Worm (Caenorhabditis elegans) whole organism, L4 larva: ENCODE results near the gene ncs-3.
A peak's percentile ranks its signal among the peaks of the same experiment; 100 is the strongest.

Source experiments
- F37D6.2 ChIP-seq: sonication (generic microtip); optimal IDR thresholded peaks from 2 replicates; lab custom pipeline; 2016; ENCODE audit warnings: mild to moderate bottlenecking, missing genetic modification characterization, missing compliant biosample characterization
- Y48G9A.11 ChIP-seq: fragments of 200-800 bp; sonication (Bioruptor generic); IDR thresholded peaks from 2 replicates; pipeline ENCODE4 v1.3.6; 2022; ENCODE audit warnings: missing genetic modification reagents, missing genetic modification characterization, missing compliant biosample characterization
- aha-1 ChIP-seq: fragments of 150-350 bp; peaks from one replicate; lab custom pipeline; 2014; ENCODE audit warnings: missing biosample characterization, missing genetic modification characterization
- attf-4 ChIP-seq: sonication (generic microtip); optimal IDR thresholded peaks from 3 replicates; lab custom pipeline; 2017; ENCODE audit warnings: missing biosample characterization, missing genetic modification characterization
- ceh-20 ChIP-seq: fragments of 200-800 bp; sonication (Bioruptor generic); IDR thresholded peaks from 2 replicates; pipeline ENCODE4 v1.3.6; 2022; ENCODE audit warnings: missing genetic modification reagents, missing genetic modification characterization, missing compliant biosample characterization
- ceh-44 ChIP-seq: fragments of 200-800 bp; sonication (Bioruptor generic); IDR thresholded peaks from 2 replicates; pipeline ENCODE4 v1.3.6; 2022; ENCODE audit warnings: missing genetic modification reagents, missing genetic modification characterization, missing compliant biosample characterization
- ceh-82 ChIP-seq: sonication (generic microtip); optimal IDR thresholded peaks from 2 replicates; lab custom pipeline; 2017; ENCODE audit warnings: missing biosample characterization, missing genetic modification characterization
- cey-2 ChIP-seq: sonication (generic microtip); optimal IDR thresholded peaks from 3 replicates; lab custom pipeline; 2017; ENCODE audit warnings: missing genetic modification characterization, mild to moderate bottlenecking, missing compliant biosample characterization, antibody characterized with exemption, borderline replicate concordance; ENCODE audit not compliant: insufficient read depth
- daf-16 ChIP-seq, 3 experiments: sonication (generic microtip); optimal IDR thresholded peaks; 2 replicates each; lab custom pipeline; 2016 to 2017; ENCODE audit warnings: missing genetic modification characterization in 3 of 3, missing genetic modification reagents in 3 of 3, mild to moderate bottlenecking in 2 of 3, missing compliant biosample characterization in 2 of 3, missing biosample characterization in 1 of 3, moderate library complexity in 1 of 3
- dpl-1 ChIP-seq: fragments of 150-350 bp; optimal IDR thresholded peaks from 2 replicates; lab custom pipeline; 2014; ENCODE audit warnings: missing biosample characterization, missing genetic modification reagents, missing genetic modification characterization
- dve-1 ChIP-seq: sonication (generic microtip); optimal IDR thresholded peaks from 2 replicates; lab custom pipeline; 2017; ENCODE audit warnings: antibody characterized with exemption, mild to moderate bottlenecking, missing genetic modification characterization, missing compliant biosample characterization; ENCODE audit not compliant: insufficient read depth
- hif-1 ChIP-seq, 2 experiments: sonication (generic microtip); optimal IDR thresholded peaks; 2 replicates each; lab custom pipeline; 2016 to 2017; ENCODE audit warnings: missing compliant biosample characterization in 2 of 2, missing genetic modification characterization in 2 of 2, missing genetic modification reagents in 2 of 2, missing genotype in 2 of 2, mild to moderate bottlenecking in 1 of 2
- hlh-30 ChIP-seq: sonication (generic microtip); optimal IDR thresholded peaks from 2 replicates; lab custom pipeline; 2017; ENCODE audit warnings: antibody characterized with exemption, mild to moderate bottlenecking, missing genetic modification characterization, missing compliant biosample characterization; ENCODE audit not compliant: insufficient read depth
- hmg-1.1 ChIP-seq: fragments of 200-800 bp; sonication (Bioruptor generic); IDR thresholded peaks from 2 replicates; pipeline ENCODE4 v1.3.6; 2022; ENCODE audit warnings: missing genetic modification reagents, missing genetic modification characterization, missing compliant biosample characterization
- jun-1 ChIP-seq: fragments of 150-350 bp; optimal IDR thresholded peaks from 2 replicates; lab custom pipeline; 2014; ENCODE audit warnings: missing biosample characterization, missing genetic modification reagents, missing genetic modification characterization
- lsy-2 ChIP-seq, 2 experiments: fragments of 150-350 bp in 1 of 2; sonication (generic microtip) in 1 of 2; optimal IDR thresholded peaks; 2 replicates each; lab custom pipeline; 2014 to 2017; ENCODE audit warnings: missing biosample characterization in 2 of 2, missing genetic modification characterization in 2 of 2
- mep-1 ChIP-seq: fragments of 150-350 bp; sonication (generic microtip); optimal IDR thresholded peaks from 3 replicates; lab custom pipeline; 2014; ENCODE audit warnings: missing biosample characterization, missing genetic modification characterization
- mes-2 ChIP-seq: sonication (generic microtip); optimal IDR thresholded peaks from 2 replicates; lab custom pipeline; 2016; ENCODE audit warnings: missing genotype, mild to moderate bottlenecking, missing genetic modification characterization, missing compliant biosample characterization; ENCODE audit not compliant: poor library complexity, severe bottlenecking
- nhr-10 ChIP-seq: fragments of 150-350 bp; optimal IDR thresholded peaks from 2 replicates; lab custom pipeline; 2014; ENCODE audit warnings: missing biosample characterization, missing genetic modification characterization
- nhr-111 ChIP-seq: fragments of 200-800 bp; sonication (Bioruptor generic); optimal IDR thresholded peaks from 2 replicates; lab custom pipeline; 2018; ENCODE audit warnings: mild to moderate bottlenecking, missing genetic modification characterization, missing compliant biosample characterization
- nhr-237 ChIP-seq: sonication (generic microtip); optimal IDR thresholded peaks from 2 replicates; lab custom pipeline; 2017; ENCODE audit warnings: missing biosample characterization, missing genetic modification characterization
- nhr-28 ChIP-seq: fragments of 150-350 bp; optimal IDR thresholded peaks from 2 replicates; lab custom pipeline; 2014; ENCODE audit warnings: missing biosample characterization, missing genetic modification characterization
- nhr-41 ChIP-seq: fragments of 200-800 bp; sonication (Bioruptor generic); IDR thresholded peaks from 2 replicates; pipeline ENCODE4 v1.3.6; 2022; ENCODE audit warnings: missing genetic modification reagents, missing genetic modification characterization, missing compliant biosample characterization
- nhr-42 ChIP-seq: fragments of 200-800 bp; sonication (Bioruptor generic); IDR thresholded peaks from 2 replicates; pipeline ENCODE4 v1.3.6; 2022; ENCODE audit warnings: missing genetic modification characterization, missing compliant biosample characterization
- nhr-6 ChIP-seq: fragments of 150-350 bp; optimal IDR thresholded peaks from 2 replicates; lab custom pipeline; 2014; ENCODE audit warnings: missing biosample characterization, missing genetic modification characterization
- nhr-77 ChIP-seq: fragments of 150-350 bp; optimal IDR thresholded peaks from 2 replicates; lab custom pipeline; 2014; ENCODE audit warnings: missing biosample characterization, missing genetic modification characterization
- php-3 ChIP-seq: fragments of 200-800 bp; sonication (Bioruptor generic); IDR thresholded peaks from 2 replicates; pipeline ENCODE4 v1.3.6; 2022; ENCODE audit warnings: missing genetic modification reagents, missing genetic modification characterization, missing compliant biosample characterization
- rbr-2 ChIP-seq: sonication (generic microtip); optimal IDR thresholded peaks from 2 replicates; lab custom pipeline; 2016; ENCODE audit warnings: missing genotype, missing genetic modification characterization, missing compliant biosample characterization
- sdz-12 ChIP-seq: fragments of 200-800 bp; sonication (Bioruptor generic); optimal IDR thresholded peaks from 2 replicates; lab custom pipeline; 2018; ENCODE audit warnings: mild to moderate bottlenecking, missing genetic modification characterization, missing compliant biosample characterization
- set-16 ChIP-seq: fragments of 200-800 bp; sonication (Bioruptor generic); IDR thresholded peaks from 2 replicates; pipeline ENCODE4 v1.3.6; 2022; ENCODE audit warnings: missing genetic modification reagents, missing genetic modification characterization, missing compliant biosample characterization
- snpc-1.2 ChIP-seq: fragments of 200-800 bp; sonication (Bioruptor generic); IDR thresholded peaks from 2 replicates; pipeline ENCODE4 v1.3.6; 2022; ENCODE audit warnings: missing genetic modification reagents, missing genetic modification characterization, missing compliant biosample characterization
- vab-7 ChIP-seq: fragments of 200-800 bp; sonication (Bioruptor generic); IDR thresholded peaks from 2 replicates; pipeline ENCODE4 v1.3.6; 2022; ENCODE audit warnings: missing genetic modification reagents, missing genetic modification characterization, missing compliant biosample characterization
- ztf-7 ChIP-seq: fragments of 150-350 bp; optimal IDR thresholded peaks from 2 replicates; lab custom pipeline; 2014; ENCODE audit warnings: missing biosample characterization, missing genetic modification characterization

Gene ncs-3

DNA sequence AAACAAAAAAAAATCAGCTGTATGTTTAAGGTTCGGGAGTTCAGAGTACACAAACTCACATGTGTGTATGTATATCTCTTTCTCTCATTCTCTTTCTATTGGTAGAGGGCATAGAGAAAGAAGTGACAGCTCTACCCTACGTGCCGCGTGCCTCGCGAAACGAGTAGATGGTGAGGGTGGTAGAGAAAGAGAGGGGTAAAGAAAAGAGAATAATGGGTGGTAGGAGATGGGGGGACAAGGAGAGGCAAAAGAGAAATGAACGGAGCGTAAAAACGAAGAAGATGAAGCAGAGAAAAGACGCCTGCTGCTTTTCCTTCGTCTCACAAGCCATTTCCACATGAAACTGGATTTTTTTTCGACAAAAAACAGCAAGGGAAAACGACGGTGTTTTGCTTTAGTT is 39.3 kb downstream of the ncs-3 start (continued):
- TF ChIP-seq nhr-111 (GFP tag; lab: Kevin White, UChicago): no peak
- 0 out of 2 replicates have a peak, but pooled peaks have one; percentile 54 for TF ChIP-seq nhr-42 (GFP tag; lab: Robert Waterston, UW)
- peak; percentile 46 for TF ChIP-seq dpl-1
- TF ChIP-seq cey-2 (tag; lab: Kevin White, UChicago): peak; percentile 43
- TF ChIP-seq jun-1 (tag; lab: Kevin White, UChicago): peak; percentile 69
- peak; percentile 95 for TF ChIP-seq nhr-77
- peak; percentile 72 for TF ChIP-seq nhr-41
- no peak for TF ChIP-seq Y48G9A.11 (GFP tag; lab: Robert Waterston, UW)

DNA sequence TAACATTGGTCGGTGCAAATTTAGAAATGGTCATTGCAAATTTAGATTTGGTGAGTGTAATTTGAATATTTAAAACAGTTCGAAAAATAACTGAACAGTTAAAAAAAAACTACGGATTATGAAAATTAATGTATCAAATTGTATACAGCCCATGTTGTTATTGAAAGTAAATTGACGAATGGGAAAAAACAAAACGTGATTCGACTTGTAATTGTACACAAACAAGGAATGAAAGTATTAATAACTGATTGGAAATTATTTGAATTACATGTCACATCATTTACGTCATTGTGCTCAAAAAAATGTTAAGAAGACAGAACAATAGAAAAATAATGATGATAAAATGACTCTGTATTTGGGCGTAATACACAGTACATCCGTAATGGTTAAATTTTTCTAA is 40.5 kb downstream of the ncs-3 start:
- TF ChIP-seq dve-1 (tag; lab: Kevin White, UChicago): peak; percentile 29
- TF ChIP-seq nhr-28 (tag; lab: Kevin White, UChicago): peak; percentile 2
- no peak for TF ChIP-seq lsy-2 (tag; optimal IDR thresholded peaks at IDR 0.05; lab: Kevin White, UChicago)
- TF ChIP-seq php-3 (GFP tag; lab: Robert Waterston, UW): no peak
- no peak for TF ChIP-seq ztf-7 (tag; lab: Kevin White, UChicago)
- peak; percentile 42 for TF ChIP-seq nhr-77
- TF ChIP-seq vab-7 (GFP tag; lab: Robert Waterston, UW): no peak
- TF ChIP-seq daf-16 (GFP tag; optimal IDR thresholded peaks at IDR 0.05; lab: Kevin White, UChicago): no peak
- peak; percentile 91 for TF ChIP-seq daf-16 (tag; optimal IDR thresholded peaks at IDR 0.05; lab: Kevin White, UChicago)
- no peak for TF ChIP-seq snpc-1.2 (GFP tag; lab: Robert Waterston, UW)
- TF ChIP-seq attf-4: no peak
- peak; percentile 47 for TF ChIP-seq aha-1 (tag; lab: Kevin White, UChicago)
- TF ChIP-seq, all 104 proteins: peak for 5

DNA sequence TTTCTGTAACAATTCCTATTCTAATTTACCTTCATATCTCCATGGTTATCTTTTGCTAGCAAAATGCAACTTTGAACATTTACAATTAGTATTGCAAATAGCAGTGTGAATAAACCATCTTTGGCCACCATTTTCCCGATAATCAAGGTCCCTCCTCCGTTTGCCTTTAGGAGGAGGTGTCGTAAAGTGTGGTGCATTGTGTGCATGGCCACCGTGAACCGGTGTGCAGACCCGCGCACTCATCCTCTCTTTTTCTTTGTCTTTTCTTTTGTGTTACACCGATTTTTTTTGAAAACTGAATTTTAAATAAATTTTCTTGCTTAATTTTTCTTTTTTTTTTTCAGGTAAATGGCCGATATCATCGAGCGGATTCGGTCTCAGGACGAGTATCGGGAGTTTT is 42.9 kb downstream of the ncs-3 start, which contains the start of the genes pigx-1 and rme-6:
TSS of gene pigx-1 (minus strand) at position 206 of the 400 bp plus-strand sequence.
TSS of gene rme-6 (plus strand) at position 345 of the 400 bp plus-strand sequence.
- no peak for TF ChIP-seq ceh-82
- TF ChIP-seq ceh-20: no peak
- no peak for TF ChIP-seq ceh-44 (GFP tag; lab: Robert Waterston, UW)
- TF ChIP-seq aha-1 (tag; lab: Kevin White, UChicago): peak; percentile 39
- TF ChIP-seq mes-2 (tag; lab: Kevin White, UChicago): peak; percentile 56
- TF ChIP-seq hlh-30 (tag; lab: Kevin White, UChicago): peak; percentile 7
- no peak for TF ChIP-seq nhr-10

DNA sequence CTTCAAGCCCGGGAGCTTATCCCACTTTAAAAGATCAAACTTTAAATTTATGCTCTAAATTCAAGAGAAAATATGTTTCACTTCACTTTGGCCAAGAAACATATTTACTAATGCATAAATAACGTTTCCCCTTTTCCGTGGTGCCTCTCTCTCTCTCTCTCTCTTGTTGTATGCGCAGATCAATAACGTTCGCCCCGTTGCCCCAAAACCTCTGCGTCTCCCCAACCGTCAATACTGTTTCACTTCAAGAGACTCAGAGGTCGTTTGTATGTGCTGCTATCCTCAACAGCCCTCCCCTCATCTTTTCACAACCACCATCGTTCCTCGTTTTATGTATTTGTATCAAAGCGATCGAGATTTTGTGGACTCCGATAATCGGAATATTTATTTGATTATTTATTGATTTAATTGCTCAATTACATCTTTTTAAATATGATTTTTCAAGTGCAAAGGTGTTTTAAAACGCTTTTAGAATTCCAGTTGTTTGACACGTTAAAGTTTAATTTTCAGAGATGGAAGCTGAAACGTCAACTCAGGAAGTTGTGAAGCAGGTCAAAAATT is 49.9 kb downstream of the ncs-3 start, which contains the start of gene ife-4:
TSS of gene ife-4 (plus strand) at position 511 of the 561 bp plus-strand sequence.
- TF ChIP-seq set-16 (GFP tag; lab: Robert Waterston, UW): no peak
- TF ChIP-seq nhr-6 (tag; lab: Kevin White, UChicago): peak; percentile 72
- TF ChIP-seq sdz-12 (GFP tag; lab: Kevin White, UChicago): no peak
- TF ChIP-seq nhr-237 (tag; lab: Kevin White, UChicago): no peak
- TF ChIP-seq mes-2 (tag; lab: Kevin White, UChicago): peak; percentile 71
- peak; percentile 74 for TF ChIP-seq mep-1 (tag; lab: Kevin White, UChicago)
- TF ChIP-seq F37D6.2 (tag; lab: Kevin White, UChicago): peak; percentile 1
- peak; percentile 25 for TF ChIP-seq hlh-30 (tag; lab: Kevin White, UChicago)
- TF ChIP-seq hmg-1.1 (GFP tag; lab: Robert Waterston, UW): peak; percentile 75
- TF ChIP-seq rbr-2 (tag; lab: Kevin White, UChicago): peak; percentile 46
- TF ChIP-seq hif-1 (tag; optimal IDR thresholded peaks at IDR 0.05; lab: Kevin White, UChicago): peak in 1 of 2 experiments; percentile 13
- peak in 1 of 2 experiments; percentile 49 for TF ChIP-seq lsy-2 (tag; optimal IDR thresholded peaks at IDR 0.05; lab: Kevin White, UChicago)
